Worm (Caenorhabditis elegans) whole organism, young adult: Measurements from ENCODE around the gene F58F12.1.

ENCODE experiments used
- B0019.2 ChIP-seq: fragments of 200-800 bp; sonication (Bioruptor generic); conservative IDR thresholded peaks from 2 replicates; pipeline ENCODE4 v1.3.6; 2022; ENCODE audit warnings: missing genetic modification reagents, missing genetic modification characterization, missing compliant biosample characterization
- F23B12.7 ChIP-seq: sonication (generic microtip); optimal IDR thresholded peaks from 2 replicates; lab custom pipeline; 2017; ENCODE audit warnings: missing genetic modification characterization, mild to moderate bottlenecking, missing compliant biosample characterization, antibody characterized with exemption, moderate library complexity; ENCODE audit not compliant: insufficient read depth
- F57C9.4 ChIP-seq: sonication (generic microtip); optimal IDR thresholded peaks from 2 replicates; lab custom pipeline; 2017; ENCODE audit warnings: mild to moderate bottlenecking, missing genetic modification characterization, missing compliant biosample characterization
- K11D2.4 ChIP-seq: fragments of 200-800 bp; sonication (Bioruptor generic); IDR thresholded peaks from 2 replicates; pipeline ENCODE4 v1.3.6; 2022; ENCODE audit warnings: missing genetic modification reagents, missing genetic modification characterization, missing compliant biosample characterization
- K12H6.12 ChIP-seq: fragments of 200-800 bp; sonication (Bioruptor generic); optimal IDR thresholded peaks from 2 replicates; lab custom pipeline; 2018; ENCODE audit warnings: mild to moderate bottlenecking, missing genetic modification characterization, missing compliant biosample characterization
- Y79H2A.3 ChIP-seq: fragments of 200-800 bp; sonication (Bioruptor generic); conservative IDR thresholded peaks from 2 replicates; pipeline ENCODE4 v1.3.6; 2022; ENCODE audit warnings: missing genetic modification reagents, missing genetic modification characterization, missing compliant biosample characterization
- ZK185.1 ChIP-seq: sonication (generic microtip); optimal IDR thresholded peaks from 2 replicates; lab custom pipeline; 2016; ENCODE audit warnings: mild to moderate bottlenecking, missing genetic modification characterization, missing compliant biosample characterization; ENCODE audit not compliant: poor library complexity, severe bottlenecking
- aptf-2 ChIP-seq: fragments of 200-800 bp; sonication (Bioruptor generic); conservative IDR thresholded peaks from 2 replicates; pipeline ENCODE4 v1.3.6; 2022; ENCODE audit warnings: missing genetic modification reagents, missing genetic modification characterization, missing compliant biosample characterization
- atf-7 ChIP-seq: sonication (generic microtip); optimal IDR thresholded peaks from 2 replicates; lab custom pipeline; 2017; ENCODE audit warnings: mild to moderate bottlenecking, missing genetic modification characterization, missing compliant biosample characterization
- athp-1 ChIP-seq: sonication (generic microtip); optimal IDR thresholded peaks from 2 replicates; lab custom pipeline; 2017; ENCODE audit warnings: mild to moderate bottlenecking, missing genetic modification characterization, missing compliant biosample characterization
- bed-2 ChIP-seq: fragments of 200-800 bp; sonication (Bioruptor generic); IDR thresholded peaks from 2 replicates; pipeline ENCODE4 v1.3.6; 2022; ENCODE audit warnings: missing genetic modification reagents, missing genetic modification characterization, missing compliant biosample characterization
- cebp-1 ChIP-seq, 2 experiments: fragments of 200-800 bp in 1 of 2; sonication (Bioruptor generic) in 1 of 2; sonication (generic microtip) in 1 of 2; IDR thresholded peaks in 1 of 2; optimal IDR thresholded peaks in 1 of 2; 2 replicates each; pipeline versions ENCODE4 v1.3.6 to Lab custom; 2017 to 2022; ENCODE audit warnings: missing compliant biosample characterization in 2 of 2, missing genetic modification characterization in 2 of 2, mild to moderate bottlenecking in 1 of 2, missing genetic modification reagents in 1 of 2, moderate library complexity in 1 of 2
- cebp-2 ChIP-seq: fragments of 200-800 bp; sonication (Bioruptor generic); IDR thresholded peaks from 2 replicates; pipeline ENCODE4 v1.3.6; 2022; ENCODE audit warnings: missing genetic modification characterization, missing compliant biosample characterization
- ceh-79 ChIP-seq: sonication (generic microtip); optimal IDR thresholded peaks from 2 replicates; lab custom pipeline; 2017; ENCODE audit warnings: mild to moderate bottlenecking, missing genetic modification characterization, missing compliant biosample characterization
- ceh-91 ChIP-seq: fragments of 200-800 bp; sonication (Bioruptor generic); IDR thresholded peaks from 2 replicates; pipeline ENCODE4 v1.3.6; 2022; ENCODE audit warnings: missing genetic modification reagents, missing genetic modification characterization, missing compliant biosample characterization
- dox-1 ChIP-seq: fragments of 200-800 bp; sonication (Bioruptor generic); IDR thresholded peaks from 2 replicates; pipeline ENCODE4 v1.3.6; 2022; ENCODE audit warnings: missing genetic modification reagents, missing genetic modification characterization, missing compliant biosample characterization
- dpff-1 ChIP-seq: sonication (generic microtip); optimal IDR thresholded peaks from 2 replicates; lab custom pipeline; 2017; ENCODE audit warnings: mild to moderate bottlenecking, missing genetic modification characterization, missing compliant biosample characterization
- efl-1 ChIP-seq: fragments of 150-350 bp; optimal IDR thresholded peaks from 2 replicates; lab custom pipeline; 2014; ENCODE audit warnings: missing biosample characterization, missing genetic modification reagents, missing genetic modification characterization
- egl-44 ChIP-seq: fragments of 200-800 bp; sonication (Bioruptor generic); IDR thresholded peaks from 2 replicates; pipeline ENCODE4 v1.3.6; 2022; ENCODE audit warnings: missing genetic modification reagents, missing genetic modification characterization, missing compliant biosample characterization
- egrh-3 ChIP-seq: fragments of 200-800 bp; sonication (Bioruptor generic); IDR thresholded peaks from 2 replicates; pipeline ENCODE4 v1.3.6; 2022; ENCODE audit warnings: missing genetic modification reagents, missing genetic modification characterization, missing compliant biosample characterization
- ets-4 ChIP-seq: fragments of 200-800 bp; sonication (Bioruptor generic); optimal IDR thresholded peaks from 2 replicates; lab custom pipeline; 2018; ENCODE audit warnings: mild to moderate bottlenecking, missing genetic modification characterization, missing compliant biosample characterization
- gei-17 ChIP-seq: fragments of 200-800 bp; sonication (Bioruptor generic); optimal IDR thresholded peaks from 2 replicates; lab custom pipeline; 2018; ENCODE audit warnings: mild to moderate bottlenecking, missing genetic modification characterization, missing compliant biosample characterization
- hrde-1 ChIP-seq: sonication (generic microtip); optimal IDR thresholded peaks from 2 replicates; lab custom pipeline; 2016; ENCODE audit warnings: missing genetic modification characterization, mild to moderate bottlenecking, missing compliant biosample characterization, moderate library complexity, missing genotype, missing genetic modification reagents, borderline replicate concordance
- let-607 ChIP-seq, 2 experiments: fragments of 200-800 bp in 1 of 2; sonication (Bioruptor generic) in 1 of 2; sonication (generic microtip) in 1 of 2; optimal IDR thresholded peaks; 2 replicates each; lab custom pipeline; 2016 to 2018; ENCODE audit warnings: mild to moderate bottlenecking in 2 of 2, missing compliant biosample characterization in 2 of 2, missing genetic modification characterization in 2 of 2, moderate library complexity in 2 of 2, missing genotype in 1 of 2
- lin-26 ChIP-seq: fragments of 200-800 bp; sonication (Bioruptor generic); IDR thresholded peaks from 2 replicates; pipeline ENCODE4 v1.3.6; 2022; ENCODE audit warnings: missing genetic modification reagents, missing genetic modification characterization, missing compliant biosample characterization
- lin-35 ChIP-seq, 3 experiments: fragments of 150-350 bp in 2 of 3; sonication (generic microtip) in 1 of 3; optimal IDR thresholded peaks; 2 replicates each; lab custom pipeline; 2014 to 2018; ENCODE audit warnings: missing biosample characterization in 3 of 3, missing genetic modification characterization in 3 of 3, missing genetic modification reagents in 3 of 3
- lin-40 ChIP-seq: sonication (generic microtip); optimal IDR thresholded peaks from 2 replicates; lab custom pipeline; 2016; ENCODE audit warnings: missing genetic modification characterization, mild to moderate bottlenecking, missing compliant biosample characterization, missing genotype, missing genetic modification reagents
- lin-54 ChIP-seq: fragments of 200-800 bp; sonication (Bioruptor generic); optimal IDR thresholded peaks from 2 replicates; lab custom pipeline; 2018; ENCODE audit warnings: mild to moderate bottlenecking, missing genetic modification characterization, missing compliant biosample characterization
- lir-1 ChIP-seq: fragments of 200-800 bp; sonication (Bioruptor generic); conservative IDR thresholded peaks from 2 replicates; pipeline ENCODE4 v1.3.6; 2022; ENCODE audit warnings: missing genetic modification reagents, missing genetic modification characterization, missing compliant biosample characterization
- madf-10 ChIP-seq: sonication (generic microtip); optimal IDR thresholded peaks from 2 replicates; lab custom pipeline; 2016; ENCODE audit warnings: mild to moderate bottlenecking, missing genetic modification characterization, missing compliant biosample characterization
- madf-3 ChIP-seq: fragments of 200-800 bp; sonication (Bioruptor generic); IDR thresholded peaks from 2 replicates; pipeline ENCODE4 v1.3.6; 2022; ENCODE audit warnings: missing genetic modification reagents, missing genetic modification characterization, missing compliant biosample characterization
- madf-6 ChIP-seq: fragments of 200-800 bp; sonication (Bioruptor generic); IDR thresholded peaks from 2 replicates; pipeline ENCODE4 v1.3.6; 2022; ENCODE audit warnings: missing genetic modification reagents, missing genetic modification characterization, missing compliant biosample characterization
- nhr-27 ChIP-seq: fragments of 200-800 bp; sonication (Bioruptor generic); optimal IDR thresholded peaks from 2 replicates; lab custom pipeline; 2018; ENCODE audit warnings: mild to moderate bottlenecking, missing genetic modification characterization, moderate library complexity, missing compliant biosample characterization
- nhr-80 ChIP-seq: sonication (generic microtip); optimal IDR thresholded peaks from 2 replicates; lab custom pipeline; 2016; ENCODE audit warnings: missing genetic modification characterization, missing compliant biosample characterization
- pha-4 ChIP-seq: fragments of 150-350 bp; sonication (generic microtip); optimal IDR thresholded peaks from 2 replicates; lab custom pipeline; 2014; ENCODE audit warnings: missing biosample characterization, missing genetic modification reagents, missing genetic modification characterization
- repo-1 ChIP-seq: sonication (generic microtip); optimal IDR thresholded peaks from 2 replicates; lab custom pipeline; 2017; ENCODE audit warnings: mild to moderate bottlenecking, missing genetic modification characterization, missing compliant biosample characterization
- sdz-38 ChIP-seq: sonication (generic microtip); optimal IDR thresholded peaks from 2 replicates; lab custom pipeline; 2016; ENCODE audit warnings: missing genotype, missing genetic modification characterization, missing compliant biosample characterization
- snpc-4 ChIP-seq, 5 experiments: fragments of 150-350 bp in 1 of 5; sonication (generic microtip) in 4 of 5; optimal IDR thresholded peaks; 2 replicates each; lab custom pipeline; 2014 to 2018; ENCODE audit warnings: missing genetic modification characterization in 5 of 5, missing biosample characterization in 3 of 5, antibody characterized with exemption in 2 of 5, mild to moderate bottlenecking in 2 of 5, missing compliant biosample characterization in 2 of 5, missing genotype in 2 of 5, moderate library complexity in 2 of 5, missing genetic modification reagents in 1 of 5
- unc-62 ChIP-seq: fragments of 150-350 bp; optimal IDR thresholded peaks from 2 replicates; lab custom pipeline; 2014; ENCODE audit warnings: missing biosample characterization, missing genetic modification reagents, missing genetic modification characterization
- ztf-18 ChIP-seq: sonication (generic microtip); optimal IDR thresholded peaks from 2 replicates; lab custom pipeline; 2016; ENCODE audit warnings: missing genotype, mild to moderate bottlenecking, missing genetic modification characterization, missing compliant biosample characterization
- ztf-22 ChIP-seq: fragments of 200-800 bp; sonication (Bioruptor generic); optimal IDR thresholded peaks from 2 replicates; lab custom pipeline; 2018; ENCODE audit warnings: mild to moderate bottlenecking, missing genetic modification characterization, moderate library complexity, missing compliant biosample characterization
- ztf-25 ChIP-seq: fragments of 200-800 bp; sonication (Bioruptor generic); IDR thresholded peaks from 2 replicates; pipeline ENCODE4 v1.3.6; 2022; ENCODE audit warnings: missing genetic modification reagents, missing genetic modification characterization, missing compliant biosample characterization
- ztf-3 ChIP-seq: fragments of 200-800 bp; sonication (Bioruptor generic); optimal IDR thresholded peaks from 2 replicates; lab custom pipeline; 2018; ENCODE audit warnings: mild to moderate bottlenecking, missing genetic modification characterization, missing compliant biosample characterization

Gene F58F12.1

DNA sequence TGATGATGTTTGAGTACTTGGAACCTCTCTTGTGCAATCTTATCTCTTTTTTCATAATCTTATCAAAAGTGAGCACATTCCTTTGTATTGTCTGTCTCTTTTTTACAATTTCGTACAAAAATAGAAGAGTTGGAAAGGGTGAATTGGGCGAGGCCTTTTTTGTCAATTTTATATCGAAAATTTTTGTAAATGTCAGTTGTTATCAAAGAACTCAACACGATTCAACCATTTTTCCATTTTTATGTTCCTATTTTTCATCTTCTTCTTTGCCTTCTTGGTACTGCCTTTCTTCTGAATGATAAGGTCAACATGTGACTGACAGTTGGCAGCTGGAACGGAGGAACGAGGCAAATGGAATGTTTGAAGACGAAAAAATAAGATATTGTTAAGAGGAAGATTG, 30.3 kb downstream of the F58F12.1 start:
- TF ChIP-seq F23B12.7, result peak; percentile 57
- TF ChIP-seq ets-4 (GFP tag; lab: Kevin White, UChicago), result peak; percentile 53
- TF ChIP-seq ztf-22 (GFP tag; lab: Kevin White, UChicago), result no peak
- TF ChIP-seq unc-62, result peak; percentile 33
- peak; percentile 26; the same call in 1 of the 2 replicates for TF ChIP-seq egl-44 (GFP tag; lab: Robert Waterston, UW)
- peak; percentile 31; the same call in 1 of the 2 replicates for TF ChIP-seq dox-1 (GFP tag; lab: Robert Waterston, UW)
- TF ChIP-seq gei-17 (GFP tag; lab: Kevin White, UChicago), result no peak
- no peak for TF ChIP-seq dpff-1 (tag; lab: Kevin White, UChicago)
- peak; percentile 90 for TF ChIP-seq nhr-80 (tag; lab: Kevin White, UChicago)
- TF ChIP-seq let-607 (tag; optimal IDR thresholded peaks at IDR 0.05; lab: Kevin White, UChicago), result peak in 1 of 2 experiments; percentile 24
- no peak for TF ChIP-seq aptf-2
- TF ChIP-seq cebp-1 (GFP tag; IDR thresholded peaks at IDR 0.05; lab: Robert Waterston, UW), result no peak
- TF ChIP-seq cebp-1 (tag; optimal IDR thresholded peaks at IDR 0.05; lab: Kevin White, UChicago), result peak; percentile 16
- peak; percentile 12 for TF ChIP-seq lin-40 (tag; lab: Kevin White, UChicago)
- TF ChIP-seq egrh-3 (GFP tag; lab: Robert Waterston, UW), result no peak

DNA sequence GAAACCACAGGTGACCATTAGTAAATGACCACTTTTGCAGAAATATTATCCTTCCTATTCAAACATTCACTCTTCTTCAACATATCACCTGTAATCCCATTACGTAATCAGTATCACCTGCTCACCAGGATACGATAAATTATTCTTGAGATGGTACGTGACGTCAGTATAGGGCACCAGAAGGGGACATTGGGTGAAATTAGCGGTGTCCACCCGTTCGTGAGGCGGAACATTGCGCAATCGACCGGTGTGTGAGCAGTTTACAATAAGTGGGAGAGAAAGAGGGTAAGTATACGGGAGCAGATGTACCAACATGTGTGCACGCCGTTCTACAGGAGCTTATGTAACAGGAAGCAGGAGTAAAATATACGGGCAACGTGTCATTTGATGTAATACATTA, 34.6 kb downstream of the F58F12.1 start:
- TF ChIP-seq gei-17 (GFP tag; lab: Kevin White, UChicago), result no peak
- TF ChIP-seq nhr-27 (tag; lab: Kevin White, UChicago), result no peak
- TF ChIP-seq B0019.2 (GFP tag; lab: Robert Waterston, UW), result no peak
- TF ChIP-seq madf-6, result no peak
- TF ChIP-seq ztf-25, result no peak
- no peak for TF ChIP-seq ztf-18
- no peak for TF ChIP-seq lin-35 (GFP tag; optimal IDR thresholded peaks at IDR 0.05; lab: Kevin White, UChicago)
- TF ChIP-seq F57C9.4 (tag; lab: Kevin White, UChicago), result no peak
- no peak for TF ChIP-seq Y79H2A.3 (GFP tag; lab: Robert Waterston, UW)
- no peak for TF ChIP-seq madf-3 (GFP tag; lab: Robert Waterston, UW)
- TF ChIP-seq sdz-38 (tag; lab: Kevin White, UChicago), result no peak
- TF ChIP-seq efl-1 (GFP tag; lab: Kevin White, UChicago), result no peak
- no peak for TF ChIP-seq snpc-4 (GFP tag; optimal IDR thresholded peaks at IDR 0.05; lab: Kevin White, UChicago)
- TF ChIP-seq snpc-4 (tag; optimal IDR thresholded peaks at IDR 0.05; lab: Kevin White, UChicago), result no peak
- TF ChIP-seq bed-2 (GFP tag; lab: Robert Waterston, UW), result no peak

DNA sequence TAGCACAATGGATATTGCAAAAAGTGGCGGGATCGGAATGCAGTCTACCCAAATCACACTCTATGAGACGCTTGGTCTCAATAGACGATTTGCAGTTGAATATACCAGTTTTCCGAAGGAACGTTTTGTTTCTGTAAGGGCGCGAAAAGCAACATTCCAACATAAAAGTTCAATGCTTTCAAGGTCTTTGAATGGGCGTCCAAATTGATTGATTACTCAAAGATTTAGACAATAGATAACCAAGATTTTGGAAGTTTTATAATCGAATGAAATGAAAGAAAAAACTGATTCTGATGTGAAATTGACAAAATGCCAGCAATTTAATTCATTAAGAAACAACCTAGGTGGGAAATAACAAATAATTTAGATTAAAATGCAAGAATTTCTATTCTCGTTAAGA, 35.7 kb downstream of the F58F12.1 start:
- TF ChIP-seq madf-6, result no peak
- TF ChIP-seq madf-10, result no peak
- TF ChIP-seq K12H6.12 (tag; lab: Kevin White, UChicago), result no peak
- no peak for TF ChIP-seq atf-7
- no peak for TF ChIP-seq repo-1 (tag; lab: Kevin White, UChicago)
- no peak for TF ChIP-seq lir-1 (GFP tag; lab: Robert Waterston, UW)
- TF ChIP-seq athp-1, result no peak
- no peak for TF ChIP-seq K11D2.4 (GFP tag; lab: Robert Waterston, UW)

DNA sequence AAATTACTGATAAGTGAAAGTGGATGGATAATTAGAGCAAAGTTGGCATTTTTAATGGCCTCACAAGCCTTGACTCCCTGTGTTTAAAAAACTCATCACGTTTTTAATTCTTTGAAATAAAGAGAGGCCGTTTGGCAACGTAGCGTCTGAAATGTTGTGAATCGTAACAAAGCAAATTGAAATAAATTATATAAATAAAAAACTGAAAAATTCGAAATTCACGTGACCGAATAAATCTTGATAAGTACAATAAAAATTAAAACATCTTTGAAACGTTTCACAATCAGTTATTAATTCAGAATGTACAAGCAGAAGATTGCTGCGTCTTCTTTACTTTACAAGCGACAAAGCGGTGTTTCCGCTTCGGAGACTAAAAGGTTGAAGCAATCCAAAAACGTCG, 39.4 kb downstream of the F58F12.1 start, which contains the start of gene K03H9.3:
Gene K03H9.3, plus strand, starts transcription at position 301 of the 400 bp plus-strand sequence.
- TF ChIP-seq cebp-2, result no peak
- no peak for TF ChIP-seq ztf-3 (GFP tag; lab: Kevin White, UChicago)
- TF ChIP-seq lin-54 (GFP tag; lab: Kevin White, UChicago), result no peak
- no peak for TF ChIP-seq lin-26 (GFP tag; lab: Robert Waterston, UW)
- TF ChIP-seq hrde-1 (tag; lab: Kevin White, UChicago), result no peak
- no peak for TF ChIP-seq F57C9.4 (tag; lab: Kevin White, UChicago)
- no peak for TF ChIP-seq pha-4
- no peak for TF ChIP-seq Y79H2A.3 (GFP tag; lab: Robert Waterston, UW)
- no peak for TF ChIP-seq ztf-18
- TF ChIP-seq ceh-91 (GFP tag; lab: Robert Waterston, UW), result no peak
- no peak for TF ChIP-seq lin-40 (tag; lab: Kevin White, UChicago)
- no peak for TF ChIP-seq ZK185.1 (tag; lab: Kevin White, UChicago)
- no peak for TF ChIP-seq gei-17 (GFP tag; lab: Kevin White, UChicago)
- TF ChIP-seq egl-44 (GFP tag; lab: Robert Waterston, UW), result no peak
- TF ChIP-seq ceh-79 (tag; lab: Kevin White, UChicago), result no peak
